Worm (Caenorhabditis elegans): Measurements from ENCODE around the gene gur-4.
"Not testable (repeated sequence)": the region's sequence is repeated elsewhere in the genome, so short reads cannot be mapped to it uniquely, and the experiment has no call there.

The gur-4 gene

ce11 chrII:14138849-14139419 lies 34.4 kb downstream of the gur-4 start:
- no peak for TF ChIP-seq mcd-1 (GFP tag; IDR thresholded peaks at IDR 0.05)
- TF ChIP-seq dox-1 (GFP tag; IDR thresholded peaks at IDR 0.05) = 0 out of 2 replicates have a peak, but pooled peaks have one; percentile 7
- no peak for TF ChIP-seq F39B2.1 (GFP tag; IDR thresholded peaks at IDR 0.05)
- peak; percentile 55; the same call in 1 of the 2 replicates for TF ChIP-seq egrh-3 (GFP tag; IDR thresholded peaks at IDR 0.05)
- TF ChIP-seq ccch-3 (GFP tag; optimal IDR thresholded peaks at IDR 0.05) = no peak
- no peak for TF ChIP-seq F57C9.4 (tag; optimal IDR thresholded peaks at IDR 0.05)
- peak; percentile 73 for TF ChIP-seq zfh-2 (GFP tag; conservative IDR thresholded peaks at IDR 0.05)
- no peak for TF ChIP-seq B0019.2 (GFP tag; conservative IDR thresholded peaks at IDR 0.05)
- no peak for TF ChIP-seq nhr-120 (GFP tag; IDR thresholded peaks at IDR 0.05)

- TF ChIP-seq ekl-4 (GFP tag; IDR thresholded peaks at IDR 0.05) (peak; percentile 69), attf-5 (GFP tag; optimal IDR thresholded peaks at IDR 0.05) (peak; percentile 37), ceh-100 (GFP tag; IDR thresholded peaks at IDR 0.05) (peak; percentile 93), K11D2.4 (GFP tag; IDR thresholded peaks at IDR 0.05) (peak; percentile 67), Y53G8AR.9 (GFP tag; conservative IDR thresholded peaks at IDR 0.05) (peak; percentile 58; the same call in 1 of the 2 replicates), F33H1.4 (GFP tag; IDR thresholded peaks at IDR 0.05) (0 out of 2 replicates have a peak, but pooled peaks have one; percentile 21), madf-6 (GFP tag; IDR thresholded peaks at IDR 0.05) (peak; percentile 34; the same call in 1 of the 2 replicates), ztf-28 (GFP tag; IDR thresholded peaks at IDR 0.05) (peak; percentile 67; the same call in 1 of the 2 replicates), madf-3 (GFP tag; IDR thresholded peaks at IDR 0.05) (peak; percentile 79; the same call in 1 of the 2 replicates), rcor-1 (GFP tag; IDR thresholded peaks at IDR 0.05) (peak; percentile 38; the same call in 1 of the 2 replicates), lir-1 (GFP tag; conservative IDR thresholded peaks at IDR 0.05) (0 out of 2 replicates have a peak, but pooled peaks have one; percentile 14), hmg-1.2 (GFP tag; IDR thresholded peaks at IDR 0.05) (peak; percentile 62), bed-2 (GFP tag; IDR thresholded peaks at IDR 0.05) (0 out of 2 replicates have a peak, but pooled peaks have one; percentile 30), dox-1 (GFP tag; IDR thresholded peaks at IDR 0.05) (peak; percentile 79), F49E8.2 (tag; optimal IDR thresholded peaks at IDR 0.05; ENCODE audit: insufficient read depth) (peak; percentile 10), egrh-3 (GFP tag; IDR thresholded peaks at IDR 0.05) (peak; percentile 55), lin-35 (GFP tag; optimal IDR thresholded peaks at IDR 0.05) (peak in 1 of 3 experiments; percentile 24), Y95B8A.8 (GFP tag; IDR thresholded peaks at IDR 0.05) (peak; percentile 29; the same call in 1 of the 2 replicates), Y56A3A.18 (GFP tag; IDR thresholded peaks at IDR 0.05) (0 out of 2 replicates have a peak, but pooled peaks have one; percentile 46), snpc-4 (tag; optimal IDR thresholded peaks at IDR 0.05) (peak in 2 of 4 experiments; percentile 35 to 41), pbrm-1 (GFP tag; IDR thresholded peaks at IDR 0.05) (peak; percentile 56; the same call in 1 of the 2 replicates), rpc-1 (optimal IDR thresholded peaks at IDR 0.05) (peak; percentile 3), athp-1 (tag; optimal IDR thresholded peaks at IDR 0.05) (peak; percentile 20), egl-44 (GFP tag; IDR thresholded peaks at IDR 0.05) (peak; percentile 19; the same call in 1 of the 2 replicates), nfyb-1 (GFP tag; IDR thresholded peaks at IDR 0.05) (peak; percentile 85; the same call in 1 of the 2 replicates), mcd-1 (GFP tag; IDR thresholded peaks at IDR 0.05) (peak; percentile 90), B0019.2 (GFP tag; conservative IDR thresholded peaks at IDR 0.05) (0 out of 2 replicates have a peak, but pooled peaks have one; percentile 24), attf-3 (GFP tag; conservative IDR thresholded peaks at IDR 0.05) (peak; percentile 37; the same call in 1 of the 2 replicates), D2030.7 (GFP tag; IDR thresholded peaks at IDR 0.05) (peak; percentile 47; the same call in 1 of the 2 replicates), cebp-1 (GFP tag; IDR thresholded peaks at IDR 0.05) (0 out of 2 replicates have a peak, but pooled peaks have one; percentile 50), cebp-1 (tag; optimal IDR thresholded peaks at IDR 0.05) (peak; percentile 73), nhr-80 (tag; optimal IDR thresholded peaks at IDR 0.05) (peak; percentile 8), lin-40 (tag; optimal IDR thresholded peaks at IDR 0.05) (peak; percentile 71), madf-10 (tag; optimal IDR thresholded peaks at IDR 0.05) (peak; percentile 39), C06A6.2 (GFP tag; conservative IDR thresholded peaks at IDR 0.05) (peak; percentile 84), hsf-1 (GFP tag; IDR thresholded peaks at IDR 0.05) (0 out of 2 replicates have a peak, but pooled peaks have one; percentile 21)
- TF ChIP-seq snpc-4 (GFP tag; optimal IDR thresholded peaks at IDR 0.05); rpc-1 (tag; optimal IDR thresholded peaks at IDR 0.05): not testable (repeated sequence)
These were observed 37.6 kb downstream of the gur-4 start, which contains the start of gene cacn-1 for ce11 chrII:14142098-14142554. Gene cacn-1, minus strand, starts transcription at chrII:14142148.

Data from whole organism, young adult.